Worm (Caenorhabditis elegans) whole organism, L2 larva: ENCODE measurements around the gene gst-4.

Source experiments
- ama-1 ChIP-seq: fragments of 150-350 bp; optimal IDR thresholded peaks from 2 replicates; lab custom pipeline; 2018; ENCODE audit warnings: inconsistent platforms
- ceh-82 ChIP-seq: fragments of 150-350 bp; optimal IDR thresholded peaks from 2 replicates; lab custom pipeline; 2014; ENCODE audit warnings: missing biosample characterization, missing genetic modification characterization
- lin-39 ChIP-seq: fragments of 150-350 bp; optimal IDR thresholded peaks from 2 replicates; lab custom pipeline; 2014; ENCODE audit warnings: missing biosample characterization, missing genetic modification reagents, missing genetic modification characterization
- lsy-2 ChIP-seq, 2 experiments: fragments of 150-350 bp in 1 of 2; sonication (generic microtip) in 1 of 2; optimal IDR thresholded peaks; 2 replicates each; lab custom pipeline; 2014 to 2017; ENCODE audit warnings: missing biosample characterization in 2 of 2, missing genetic modification characterization in 2 of 2
- nhr-77 ChIP-seq: fragments of 150-350 bp; optimal IDR thresholded peaks from 2 replicates; lab custom pipeline; 2014; ENCODE audit warnings: missing biosample characterization, missing genetic modification characterization
- ztf-11 ChIP-seq: sonication (generic microtip); optimal IDR thresholded peaks from 2 replicates; lab custom pipeline; 2017; ENCODE audit warnings: missing biosample characterization, missing genetic modification characterization

- TF ChIP-seq ama-1 (no peak), lsy-2 (tag; optimal IDR thresholded peaks at IDR 0.05; lab: Kevin White, UChicago) (no peak), nhr-77 (no peak), ceh-82 (tag; lab: Kevin White, UChicago) (no peak), lin-39 (no peak), ztf-11 (tag; lab: Kevin White, UChicago) (no peak)
Observed at ce11 chrIV:10110417-10110816, 31.6 kb upstream of the gst-4 start, which contains the start of gene egl-38.
